Worm (Caenorhabditis elegans) whole organism, early embryonic: ENCODE measurements around the gene srh-245.

Source experiments
- B0310.2 ChIP-seq: sonication (generic microtip); optimal IDR thresholded peaks from 2 replicates; lab custom pipeline; 2016; ENCODE audit warnings: mild to moderate bottlenecking, missing genetic modification characterization, missing compliant biosample characterization
- F13C5.2 ChIP-seq: sonication (generic microtip); optimal IDR thresholded peaks from 2 replicates; lab custom pipeline; 2017; ENCODE audit warnings: mild to moderate bottlenecking, missing genetic modification characterization, inconsistent platforms, missing compliant biosample characterization
- aly-1 ChIP-seq: sonication (generic microtip); optimal IDR thresholded peaks from 2 replicates; lab custom pipeline; 2016; ENCODE audit warnings: missing genetic modification characterization, missing compliant biosample characterization
- ama-1 ChIP-seq: fragments of 150-350 bp; optimal IDR thresholded peaks from 2 replicates; lab custom pipeline; 2014
- ceh-13 ChIP-seq: fragments of 200-800 bp; sonication (Bioruptor generic); optimal IDR thresholded peaks from 2 replicates; lab custom pipeline; 2018; ENCODE audit warnings: mild to moderate bottlenecking, missing genetic modification characterization, missing compliant biosample characterization
- ceh-36 ChIP-seq: sonication (generic microtip); optimal IDR thresholded peaks from 2 replicates; lab custom pipeline; 2016; ENCODE audit warnings: missing genetic modification characterization, inconsistent platforms, missing compliant biosample characterization
- ets-7 ChIP-seq: sonication (generic microtip); optimal IDR thresholded peaks from 2 replicates; lab custom pipeline; 2016; ENCODE audit warnings: missing genotype, missing genetic modification characterization, missing compliant biosample characterization
- flt-1 ChIP-seq: fragments of 200-800 bp; sonication (Bioruptor generic); IDR thresholded peaks from 2 replicates; pipeline ENCODE4 v1.3.6; 2022; ENCODE audit warnings: missing genetic modification characterization, missing compliant biosample characterization
- hmbx-1 ChIP-seq: sonication (generic microtip); optimal IDR thresholded peaks from 2 replicates; lab custom pipeline; 2016; ENCODE audit warnings: mild to moderate bottlenecking, missing genetic modification characterization, missing compliant biosample characterization
- hmg-4 ChIP-seq: fragments of 200-800 bp; sonication (Bioruptor generic); optimal IDR thresholded peaks from 2 replicates; lab custom pipeline; 2018; ENCODE audit warnings: mild to moderate bottlenecking, missing genetic modification characterization, missing compliant biosample characterization
- hnd-1 ChIP-seq: sonication (generic microtip); optimal IDR thresholded peaks from 2 replicates; lab custom pipeline; 2016; ENCODE audit warnings: missing genetic modification characterization, missing compliant biosample characterization
- pes-1 ChIP-seq: fragments of 200-800 bp; sonication (Bioruptor generic); IDR thresholded peaks from 2 replicates; pipeline ENCODE4 v1.3.6; 2022; ENCODE audit warnings: missing genetic modification reagents, missing genetic modification characterization, missing compliant biosample characterization
- scrt-1 ChIP-seq: fragments of 200-800 bp; sonication (Bioruptor generic); IDR thresholded peaks from 2 replicates; pipeline ENCODE4 v1.3.6; 2022; ENCODE audit warnings: missing genetic modification characterization, missing compliant biosample characterization
- sea-1 ChIP-seq: fragments of 200-800 bp; sonication (Bioruptor generic); conservative IDR thresholded peaks from 2 replicates; pipeline ENCODE4 v1.3.6; 2022; ENCODE audit warnings: missing genetic modification characterization, missing compliant biosample characterization
- tbx-11 ChIP-seq: fragments of 200-800 bp; sonication (Bioruptor generic); IDR thresholded peaks from 2 replicates; pipeline ENCODE4 v1.3.6; 2022; ENCODE audit warnings: missing genetic modification characterization, missing compliant biosample characterization
- tbx-37 ChIP-seq: fragments of 200-800 bp; sonication (Bioruptor generic); conservative IDR thresholded peaks from 2 replicates; pipeline ENCODE4 v1.3.6; 2022; ENCODE audit warnings: missing genetic modification reagents, missing genetic modification characterization, missing compliant biosample characterization
- tra-4 ChIP-seq: sonication (generic microtip); optimal IDR thresholded peaks from 2 replicates; lab custom pipeline; 2017; ENCODE audit warnings: missing genetic modification characterization, missing compliant biosample characterization

The srh-245 gene

DNA sequence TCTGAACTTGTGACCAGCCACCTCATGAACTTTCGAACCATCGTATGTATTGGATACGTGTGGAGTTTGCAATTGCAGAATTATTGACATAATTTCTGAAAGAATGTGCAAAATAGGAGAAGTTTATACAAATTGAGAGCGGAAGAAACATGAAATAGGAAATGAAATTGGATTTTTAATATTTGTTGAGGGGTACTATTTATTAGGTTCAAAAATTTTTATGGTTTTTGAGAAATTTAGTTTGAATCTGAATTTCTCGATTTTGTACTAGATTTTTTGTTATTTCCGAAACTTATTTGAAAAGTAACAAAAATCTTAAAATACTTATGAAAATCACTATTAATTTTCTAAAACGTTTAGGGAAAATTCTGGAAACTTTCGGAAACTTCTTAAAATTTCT, 27.2 kb downstream of the srh-245 start, which contains the start of gene F48G7.9:
TSS of gene F48G7.9 (minus strand) at position 101 of the 400 bp plus-strand sequence.
- TF ChIP-seq ceh-13 (GFP tag; lab: Kevin White, UChicago) (no peak), hmbx-1 (no peak), F13C5.2 (tag; lab: Kevin White, UChicago) (no peak), flt-1 (no peak), tbx-11 (no peak)

DNA sequence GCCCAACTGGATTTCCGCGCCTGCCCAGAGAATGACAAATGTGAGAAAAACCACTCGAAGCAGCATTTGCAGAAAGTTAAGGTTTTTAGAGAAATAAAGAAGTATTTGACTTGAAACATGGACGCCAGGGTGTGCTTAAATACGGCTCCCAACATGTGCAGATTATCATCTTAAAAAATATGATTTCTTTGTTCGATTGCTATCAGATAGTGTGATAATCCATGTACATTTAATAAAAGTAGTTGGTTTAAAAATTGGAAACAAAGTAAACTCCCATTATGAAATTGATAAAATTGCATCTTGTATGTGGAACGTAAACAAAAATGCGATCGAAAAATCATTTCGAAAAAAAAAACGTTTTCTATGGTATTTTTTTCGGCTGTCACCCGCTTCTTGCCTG, 28.1 kb downstream of the srh-245 start, which contains the start of gene F48G7.8:
TSS of gene F48G7.8 (minus strand) at position 101 of the 400 bp plus-strand sequence.
- TF ChIP-seq tbx-37 (no peak), hmg-4 (GFP tag; lab: Kevin White, UChicago) (no peak), sea-1 (GFP tag; lab: Robert Waterston, UW) (no peak), B0310.2 (tag; lab: Kevin White, UChicago) (no peak), tbx-11 (no peak), ama-1 (lab: Kevin White, UChicago) (no peak), hmbx-1 (no peak), scrt-1 (GFP tag; lab: Robert Waterston, UW) (no peak), hnd-1 (tag; lab: Kevin White, UChicago) (no peak), ceh-13 (GFP tag; lab: Kevin White, UChicago) (no peak), flt-1 (no peak), ceh-36 (no peak), tra-4 (tag; lab: Kevin White, UChicago) (no peak), aly-1 (tag; lab: Kevin White, UChicago) (no peak), pes-1 (GFP tag; lab: Robert Waterston, UW) (no peak), ets-7 (no peak), F13C5.2 (tag; lab: Kevin White, UChicago) (no peak)

DNA sequence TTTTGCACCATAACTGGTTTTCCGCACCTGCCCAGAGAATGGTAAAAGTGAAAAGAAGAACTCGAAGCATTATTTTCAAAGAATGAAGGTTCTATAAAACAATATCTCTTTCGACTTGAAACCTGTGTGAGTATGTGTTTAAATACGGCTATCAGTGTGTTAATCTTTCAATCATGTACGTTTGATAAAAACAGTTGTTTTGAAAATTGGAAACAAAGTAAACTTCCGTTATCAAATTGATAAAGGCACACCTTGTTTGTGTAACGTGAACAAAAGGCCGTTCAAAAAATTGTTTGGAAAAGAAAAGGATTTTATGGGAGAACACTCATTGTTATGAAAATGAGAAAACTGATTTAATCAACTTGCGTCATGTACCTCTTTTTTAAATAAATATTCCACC, 29.4 kb downstream of the srh-245 start, which contains the start of gene F48G7.7:
TSS of gene F48G7.7 (minus strand) at position 101 of the 400 bp plus-strand sequence.
- no peak for TF ChIP-seq tra-4 (tag; lab: Kevin White, UChicago)
- no peak for TF ChIP-seq hnd-1 (tag; lab: Kevin White, UChicago)
- no peak for TF ChIP-seq ceh-36
- no peak for TF ChIP-seq ama-1 (lab: Kevin White, UChicago)
- no peak for TF ChIP-seq tbx-37
- no peak for TF ChIP-seq hmg-4 (GFP tag; lab: Kevin White, UChicago)
- TF ChIP-seq scrt-1 (GFP tag; lab: Robert Waterston, UW) = no peak
- TF ChIP-seq ets-7 = no peak
- no peak for TF ChIP-seq sea-1 (GFP tag; lab: Robert Waterston, UW)
- no peak for TF ChIP-seq ceh-13 (GFP tag; lab: Kevin White, UChicago)
- TF ChIP-seq aly-1 (tag; lab: Kevin White, UChicago) = no peak

DNA sequence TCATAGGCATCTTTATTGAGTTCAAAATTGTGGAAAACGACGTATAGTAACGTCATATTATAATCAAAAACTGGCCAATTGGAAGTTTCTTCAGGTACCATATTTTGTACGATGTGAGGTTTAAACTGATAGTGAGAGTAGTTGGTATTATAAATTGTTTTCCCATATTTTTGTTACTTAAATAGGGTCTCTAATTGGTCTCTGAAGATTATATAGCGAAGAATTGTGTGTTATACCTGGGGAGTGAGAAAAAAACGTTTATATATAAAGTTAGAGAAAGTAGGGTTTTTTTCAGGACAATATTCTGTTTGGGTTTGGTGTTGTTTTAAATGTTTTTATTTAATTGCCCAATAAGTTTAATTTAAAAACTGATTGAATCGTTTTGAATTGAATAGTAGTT, 30.8 kb downstream of the srh-245 start, which contains the start of gene srt-17:
TSS of gene srt-17 (minus strand) at position 101 of the 400 bp plus-strand sequence.
- TF ChIP-seq flt-1 (no peak), ceh-36 (no peak), F13C5.2 (tag; lab: Kevin White, UChicago) (no peak), hmg-4 (GFP tag; lab: Kevin White, UChicago) (no peak), tra-4 (tag; lab: Kevin White, UChicago) (no peak), sea-1 (GFP tag; lab: Robert Waterston, UW) (no peak), hmbx-1 (no peak)

DNA sequence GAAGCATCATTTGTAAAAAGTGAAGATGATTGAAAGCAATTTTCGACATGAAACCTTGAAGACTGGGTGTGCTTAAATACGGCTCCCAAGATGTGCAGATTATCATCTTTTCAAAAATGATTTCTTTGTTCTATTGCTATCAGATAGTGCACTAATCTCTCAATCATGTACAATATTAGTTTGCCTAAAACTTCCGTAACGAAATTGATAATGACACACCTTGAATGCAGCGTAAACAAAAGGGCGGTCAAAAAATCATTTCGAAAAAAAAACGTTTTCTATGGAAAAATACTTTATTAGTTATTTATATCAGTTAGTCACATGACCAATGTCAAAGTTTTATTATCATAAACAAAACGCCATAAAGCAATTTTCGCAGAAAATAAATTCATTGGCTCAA, 32.8 kb downstream of the srh-245 start, which contains the start of gene F48G7.5:
TSS of gene F48G7.5 (minus strand) at position 34 of the 400 bp plus-strand sequence.
- TF ChIP-seq tbx-37 (no peak), ceh-36 (no peak), sea-1 (GFP tag; lab: Robert Waterston, UW) (no peak), pes-1 (GFP tag; lab: Robert Waterston, UW) (no peak), hmbx-1 (no peak), ets-7 (no peak), flt-1 (no peak)

DNA sequence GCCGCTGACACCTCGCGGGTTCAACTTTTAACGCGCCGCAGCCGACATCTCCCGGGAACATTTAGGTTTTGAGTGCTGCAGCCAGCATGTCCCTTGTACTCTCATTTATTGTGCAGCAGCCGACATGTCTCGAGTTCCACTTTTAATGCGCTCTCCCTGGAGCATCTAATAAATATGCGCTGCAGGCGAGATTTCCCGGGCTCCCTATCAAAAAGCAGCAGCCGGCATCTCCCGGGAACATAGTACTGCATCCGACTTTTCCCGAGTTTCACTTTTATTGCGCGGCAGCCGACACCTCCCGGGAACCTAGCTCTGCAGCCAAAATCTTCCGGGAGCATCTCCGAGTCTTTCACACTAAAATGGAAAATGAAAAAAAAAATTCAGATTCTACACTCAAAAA, 34.7 kb downstream of the srh-245 start:
- TF ChIP-seq aly-1 (tag; lab: Kevin White, UChicago) = no peak
- TF ChIP-seq flt-1 = no peak
- TF ChIP-seq hmg-4 (GFP tag; lab: Kevin White, UChicago) = no peak
- TF ChIP-seq scrt-1 (GFP tag; lab: Robert Waterston, UW) = no peak

DNA sequence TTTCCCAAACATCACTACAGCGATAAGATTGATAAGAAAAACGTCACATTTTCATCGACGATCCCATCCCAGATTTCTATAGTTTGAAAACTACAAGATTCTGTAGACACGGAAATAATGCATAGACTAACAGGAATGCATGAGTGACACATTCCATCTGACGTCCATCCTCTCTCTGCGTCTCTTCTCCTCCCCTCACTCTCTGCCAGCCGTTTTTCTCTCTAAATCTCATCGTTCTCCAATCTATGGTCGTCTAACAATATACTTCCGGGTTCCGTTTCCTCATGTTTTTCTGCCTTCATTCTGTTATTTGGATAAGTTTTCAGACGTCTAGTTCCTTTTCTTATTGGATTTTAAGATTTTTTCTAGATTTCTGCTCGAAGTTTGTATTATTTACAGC, 36.7 kb downstream of the srh-245 start, which contains the start of gene F48G7.4:
TSS of gene F48G7.4 (plus strand) at position 400 of the 400 bp plus-strand sequence.
- TF ChIP-seq scrt-1 (GFP tag; lab: Robert Waterston, UW) = no peak
- TF ChIP-seq ceh-13 (GFP tag; lab: Kevin White, UChicago) = no peak
- no peak for TF ChIP-seq F13C5.2 (tag; lab: Kevin White, UChicago)
- no peak for TF ChIP-seq hmbx-1
- TF ChIP-seq hmg-4 (GFP tag; lab: Kevin White, UChicago) = no peak
- TF ChIP-seq tbx-37 = no peak
- no peak for TF ChIP-seq pes-1 (GFP tag; lab: Robert Waterston, UW)
- no peak for TF ChIP-seq tbx-11
- no peak for TF ChIP-seq sea-1 (GFP tag; lab: Robert Waterston, UW)
- no peak for TF ChIP-seq B0310.2 (tag; lab: Kevin White, UChicago)
- no peak for TF ChIP-seq ceh-36

DNA sequence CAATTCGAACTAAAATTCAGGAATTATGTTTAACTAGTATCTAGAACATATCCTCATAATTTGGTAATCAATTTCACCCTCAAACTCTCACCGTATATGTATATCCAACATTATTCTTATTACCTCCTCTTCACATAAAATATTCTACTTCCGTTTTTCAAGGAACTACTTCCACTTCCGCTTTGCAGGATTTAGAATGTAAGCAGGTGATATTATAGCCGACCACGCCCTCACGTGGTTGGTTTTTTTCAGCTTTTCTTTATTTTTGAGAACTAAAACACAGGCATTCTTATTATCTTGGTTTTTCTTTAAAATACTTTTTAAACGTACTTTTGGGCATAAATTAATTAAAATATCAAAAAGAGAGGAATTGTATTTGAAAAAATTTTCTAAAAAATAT, 37.8 kb downstream of the srh-245 start:
- TF ChIP-seq tbx-11 (no peak), ama-1 (lab: Kevin White, UChicago) (no peak), hnd-1 (tag; lab: Kevin White, UChicago) (no peak), F13C5.2 (tag; lab: Kevin White, UChicago) (no peak), B0310.2 (tag; lab: Kevin White, UChicago) (no peak), ceh-36 (no peak), tra-4 (tag; lab: Kevin White, UChicago) (no peak), hmbx-1 (no peak), pes-1 (GFP tag; lab: Robert Waterston, UW) (no peak), scrt-1 (GFP tag; lab: Robert Waterston, UW) (no peak)
